Worm (Caenorhabditis elegans): ENCODE results near the gene ZC449.5.

Gene ZC449.5

DNA sequence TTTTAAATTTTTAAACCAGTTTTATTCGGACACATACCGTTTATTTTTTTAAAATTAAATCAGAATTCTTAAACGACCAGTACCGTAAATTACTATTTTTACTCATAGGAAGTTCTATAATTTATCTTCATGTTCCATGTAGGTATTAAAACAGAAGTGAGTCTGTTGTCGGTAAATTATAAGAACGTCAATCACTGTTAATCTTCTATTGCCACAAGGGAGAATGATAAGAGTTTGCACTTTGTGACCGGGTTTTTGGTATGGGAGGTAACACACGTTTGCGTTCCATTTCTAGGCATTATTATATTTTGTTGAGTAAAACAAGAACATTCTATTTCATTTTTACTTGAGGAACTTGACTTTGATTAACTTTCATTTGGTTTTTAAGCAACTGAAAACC lies 28.6 kb downstream of the ZC449.5 start, which contains the start of gene hsd-3:
Gene hsd-3 (plus strand): TSS at position 301 of the 400 bp plus-strand sequence.
- TF ChIP-seq madf-9 (GFP tag; conservative IDR thresholded peaks at IDR 0.05), result no peak
- TF ChIP-seq dmd-6 (GFP tag; IDR thresholded peaks at IDR 0.05), result peak; percentile 17; the same call in 1 of the 2 replicates

DNA sequence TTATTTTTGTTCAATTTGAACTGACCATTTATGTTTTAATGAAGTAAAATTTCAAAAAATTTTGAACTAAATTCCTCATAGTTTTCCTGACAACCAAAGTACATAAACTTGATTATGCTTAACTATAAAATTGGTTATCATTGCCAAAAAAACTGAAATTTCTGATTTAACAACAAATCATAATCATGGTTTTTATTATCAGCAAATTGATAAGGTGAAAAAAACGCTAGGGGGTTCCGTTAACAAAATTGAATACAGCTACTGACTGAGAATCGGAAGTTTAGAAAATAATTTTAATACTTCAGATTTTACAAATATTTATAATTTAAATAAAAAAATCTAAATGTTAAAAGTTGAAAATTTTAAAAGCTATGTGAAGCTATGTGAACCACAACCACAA lies 30.6 kb downstream of the ZC449.5 start:
- TF ChIP-seq nhr-28 (tag; optimal IDR thresholded peaks at IDR 0.05) (peak; percentile 32), tra-1 (GFP tag; IDR thresholded peaks at IDR 0.05) (no peak), F10B5.3 (tag; optimal IDR thresholded peaks at IDR 0.05) (no peak), daf-16 (GFP tag; optimal IDR thresholded peaks at IDR 0.05) (no peak), daf-16 (tag; optimal IDR thresholded peaks at IDR 0.05) (peak; percentile 42), ces-1 (GFP tag; optimal IDR thresholded peaks at IDR 0.05) (no peak), pqm-1 (tag; optimal IDR thresholded peaks at IDR 0.05) (peak; percentile 54)

DNA sequence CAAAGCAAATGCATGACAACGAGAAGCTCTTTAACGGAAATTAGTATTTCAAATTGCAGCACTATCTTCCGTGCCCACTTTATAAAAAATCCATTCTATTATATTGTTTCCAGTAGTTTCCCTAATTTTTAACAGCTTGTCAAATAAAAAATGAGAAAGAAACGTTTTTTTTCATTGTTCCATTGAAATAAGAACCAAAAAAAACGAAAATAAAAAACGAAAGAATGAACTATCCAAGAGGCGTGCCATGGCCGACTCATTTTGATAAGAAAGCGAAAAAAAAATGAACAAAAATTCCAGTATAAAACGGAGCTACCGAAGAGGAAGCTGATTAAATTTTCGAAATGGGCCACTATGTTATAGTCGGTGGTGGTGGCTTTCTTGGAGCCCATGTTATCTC lies 32.6 kb downstream of the ZC449.5 start, which contains the start of gene hsd-2:
Gene hsd-2 (plus strand): TSS at position 301 of the 400 bp plus-strand sequence.
- no peak for TF ChIP-seq Y5F2A.4 (GFP tag; optimal IDR thresholded peaks at IDR 0.05)

DNA sequence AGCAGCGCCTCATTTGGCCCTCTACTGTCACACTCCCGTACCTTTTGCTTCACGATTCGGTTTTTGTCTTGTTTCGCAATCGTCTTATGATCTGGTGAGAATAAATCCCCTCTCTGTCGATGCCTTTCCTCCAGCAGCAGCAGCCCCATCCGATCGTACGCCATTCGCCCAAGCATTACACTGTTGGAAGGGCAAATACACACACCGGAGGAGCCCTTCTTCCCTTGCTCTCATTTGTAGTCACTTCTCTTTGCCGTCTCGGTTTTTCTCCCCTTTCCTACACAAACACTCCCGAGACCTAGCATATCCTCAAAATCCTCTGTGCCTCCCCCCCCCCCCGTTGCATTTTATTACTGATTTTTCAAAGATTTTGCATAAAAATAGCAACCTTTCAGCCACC lies 38.7 kb downstream of the ZC449.5 start, which contains the start of gene set-30:
Gene set-30 (plus strand): TSS at position 396 of the 400 bp plus-strand sequence.
- TF ChIP-seq dmd-8 (GFP tag; IDR thresholded peaks at IDR 0.05) (no peak), pqm-1 (tag; optimal IDR thresholded peaks at IDR 0.05) (no peak), lsy-2 (tag; optimal IDR thresholded peaks at IDR 0.05) (no peak), zfp-2 (tag; optimal IDR thresholded peaks at IDR 0.05) (no peak), nhr-10 (tag; optimal IDR thresholded peaks at IDR 0.05) (no peak), arid-1 (GFP tag; conservative IDR thresholded peaks at IDR 0.05) (no peak), F10B5.3 (tag; optimal IDR thresholded peaks at IDR 0.05) (no peak), zfp-3 (GFP tag; conservative IDR thresholded peaks at IDR 0.05) (no peak), nhr-42 (GFP tag; IDR thresholded peaks at IDR 0.05) (no peak), mes-2 (tag; optimal IDR thresholded peaks at IDR 0.05; ENCODE audit: poor library complexity, severe bottlenecking) (no peak), ceh-28 (tag; optimal IDR thresholded peaks at IDR 0.05) (no peak), egl-43 (GFP tag; IDR thresholded peaks at IDR 0.05) (0 out of 2 replicates have a peak, but pooled peaks have one; percentile 14), hlh-30 (tag; optimal IDR thresholded peaks at IDR 0.05; ENCODE audit: insufficient read depth) (peak; percentile 4), lin-38 (GFP tag; IDR thresholded peaks at IDR 0.05) (no peak), spr-1 (tag; optimal IDR thresholded peaks at IDR 0.05) (no peak), lim-7 (GFP tag; IDR thresholded peaks at IDR 0.05) (no peak)

DNA sequence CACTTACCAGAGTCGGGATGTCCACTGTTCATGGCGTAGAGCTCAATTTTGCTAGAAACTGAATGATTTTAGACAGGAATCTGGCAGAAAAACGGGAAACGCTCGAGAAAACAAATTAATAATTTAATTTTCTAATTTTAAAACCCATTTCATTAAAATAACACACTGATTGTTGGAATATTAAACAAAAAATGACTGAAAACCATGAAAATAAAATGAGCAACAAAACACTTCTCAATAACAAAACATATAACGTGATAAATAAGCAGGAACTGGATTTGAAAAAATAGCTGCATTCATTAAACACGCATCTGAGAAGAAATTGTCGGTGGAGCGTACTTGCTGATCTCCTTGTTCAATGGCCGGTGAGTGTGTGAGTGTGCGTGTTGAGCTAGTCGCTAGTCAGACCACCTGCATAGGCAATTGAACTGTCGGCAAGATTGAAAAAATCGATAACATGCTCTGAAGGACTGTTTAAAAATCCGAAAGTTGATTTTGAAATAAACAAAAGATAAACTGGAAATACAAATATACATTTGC lies 40.0 kb downstream of the ZC449.5 start, which contains the start of gene ZC8.6:
Gene ZC8.6 (minus strand): TSS at position 51 of the 540 bp plus-strand sequence.
- no peak for TF ChIP-seq snpc-4 (tag; optimal IDR thresholded peaks at IDR 0.05)
- TF ChIP-seq dpl-1 (GFP tag; optimal IDR thresholded peaks at IDR 0.05), result peak; percentile 14
- TF ChIP-seq mxl-2 (GFP tag; conservative IDR thresholded peaks at IDR 0.05), result no peak
- TF ChIP-seq Y105C5A.15 (GFP tag; IDR thresholded peaks at IDR 0.05), result no peak
- peak; percentile 3 for TF ChIP-seq pqm-1 (tag; optimal IDR thresholded peaks at IDR 0.05)
- TF ChIP-seq mep-1 (tag; optimal IDR thresholded peaks at IDR 0.05), result peak; percentile 71
- TF ChIP-seq ceh-62 (tag; optimal IDR thresholded peaks at IDR 0.05), result no peak
- TF ChIP-seq zfp-2 (tag; optimal IDR thresholded peaks at IDR 0.05), result no peak
- no peak for TF ChIP-seq attf-4 (tag; optimal IDR thresholded peaks at IDR 0.05)
- no peak for TF ChIP-seq mes-2 (tag; optimal IDR thresholded peaks at IDR 0.05; ENCODE audit: poor library complexity, severe bottlenecking)
- TF ChIP-seq D1046.2 (GFP tag; IDR thresholded peaks at IDR 0.05), result no peak
- peak; percentile 58 for TF ChIP-seq nhr-77 (tag; optimal IDR thresholded peaks at IDR 0.05)
- no peak for TF ChIP-seq ces-1 (GFP tag; optimal IDR thresholded peaks at IDR 0.05)
- TF ChIP-seq nhr-237 (tag; optimal IDR thresholded peaks at IDR 0.05), result no peak
- TF ChIP-seq lim-7 (GFP tag; IDR thresholded peaks at IDR 0.05), result no peak
- TF ChIP-seq php-3 (GFP tag; IDR thresholded peaks at IDR 0.05), result no peak
- TF ChIP-seq sdz-12 (GFP tag; optimal IDR thresholded peaks at IDR 0.05), result no peak
- TF ChIP-seq unc-39 (tag; optimal IDR thresholded peaks at IDR 0.05), result no peak
- TF ChIP-seq madf-9 (GFP tag; conservative IDR thresholded peaks at IDR 0.05), result no peak
- no peak for TF ChIP-seq F26F4.8 (GFP tag; conservative IDR thresholded peaks at IDR 0.05)
- no peak for TF ChIP-seq mdt-29 (GFP tag; IDR thresholded peaks at IDR 0.05)
- TF ChIP-seq dve-1 (tag; optimal IDR thresholded peaks at IDR 0.05; ENCODE audit: insufficient read depth), result peak; percentile 53
- no peak for TF ChIP-seq Y75B8A.6 (GFP tag; IDR thresholded peaks at IDR 0.05)
- no peak for TF ChIP-seq dmd-8 (GFP tag; IDR thresholded peaks at IDR 0.05)
- TF ChIP-seq unc-130 (GFP tag; optimal IDR thresholded peaks at IDR 0.05), result no peak
- no peak for TF ChIP-seq nhr-76 (tag; optimal IDR thresholded peaks at IDR 0.05)

All from whole organism, L4 larva.